Worm (Caenorhabditis elegans): ENCODE data around the gene R08C7.8.

The R08C7.8 gene

ce11 chrIV:4478612-4479011 lies 44.3 kb upstream of the R08C7.8 start:
- TF ChIP-seq lsy-2 (tag; optimal IDR thresholded peaks at IDR 0.05) (no peak), ces-1 (GFP tag; optimal IDR thresholded peaks at IDR 0.05) (no peak), elt-1 (tag; optimal IDR thresholded peaks at IDR 0.05; ENCODE audit: borderline replicate concordance, insufficient read depth) (no peak), blmp-1 (tag; optimal IDR thresholded peaks at IDR 0.05) (no peak), zip-8 (tag; optimal IDR thresholded peaks at IDR 0.05) (no peak), snpc-4 (tag; optimal IDR thresholded peaks at IDR 0.05) (no peak)

ce11 chrIV:4477009-4477471 lies 42.7 kb upstream of the R08C7.8 start, which contains the start of gene M01H9.3:
Gene M01H9.3, minus strand, starts transcription at chrIV:4477059.
- peak; percentile 35 for TF ChIP-seq unc-120 (tag; optimal IDR thresholded peaks at IDR 0.05; ENCODE audit: poor library complexity, severe bottlenecking)
- TF ChIP-seq elt-3 (tag; optimal IDR thresholded peaks at IDR 0.05), result no peak
- TF ChIP-seq blmp-1 (tag; optimal IDR thresholded peaks at IDR 0.05), result no peak
- TF ChIP-seq mep-1 (tag; optimal IDR thresholded peaks at IDR 0.05), result peak; percentile 19

ce11 chrIV:4475362-4476086 lies 41.2 kb upstream of the R08C7.8 start:
- TF ChIP-seq hlh-1 (tag; optimal IDR thresholded peaks at IDR 0.05) (no peak), sem-2 (GFP tag; optimal IDR thresholded peaks at IDR 0.05) (no peak), blmp-1 (tag; optimal IDR thresholded peaks at IDR 0.05) (no peak), unc-62 (GFP tag; optimal IDR thresholded peaks at IDR 0.05) (no peak), ces-1 (GFP tag; optimal IDR thresholded peaks at IDR 0.05) (no peak), unc-120 (tag; optimal IDR thresholded peaks at IDR 0.05; ENCODE audit: poor library complexity, severe bottlenecking) (no peak), elt-3 (tag; optimal IDR thresholded peaks at IDR 0.05) (no peak), zip-8 (tag; optimal IDR thresholded peaks at IDR 0.05) (no peak), M03D4.4 (tag; optimal IDR thresholded peaks at IDR 0.05) (no peak)

ce11 chrIV:4473767-4474166 lies 39.4 kb upstream of the R08C7.8 start:
- TF ChIP-seq lsy-2 (tag; optimal IDR thresholded peaks at IDR 0.05) (no peak), nhr-237 (tag; optimal IDR thresholded peaks at IDR 0.05) (no peak), elt-1 (tag; optimal IDR thresholded peaks at IDR 0.05; ENCODE audit: borderline replicate concordance, insufficient read depth) (no peak), lin-13 (tag; optimal IDR thresholded peaks at IDR 0.05) (no peak), hlh-1 (tag; optimal IDR thresholded peaks at IDR 0.05) (no peak), blmp-1 (tag; optimal IDR thresholded peaks at IDR 0.05) (no peak), nhr-2 (tag; optimal IDR thresholded peaks at IDR 0.05) (no peak), nhr-12 (tag; optimal IDR thresholded peaks at IDR 0.05) (no peak), elt-3 (tag; optimal IDR thresholded peaks at IDR 0.05) (no peak), nhr-28 (tag; optimal IDR thresholded peaks at IDR 0.05) (no peak), mab-5 (tag; optimal IDR thresholded peaks at IDR 0.05) (no peak), nhr-76 (tag; optimal IDR thresholded peaks at IDR 0.05) (no peak), ham-2 (GFP tag; optimal IDR thresholded peaks at IDR 0.05) (no peak), ces-1 (GFP tag; optimal IDR thresholded peaks at IDR 0.05) (no peak), ceh-39 (tag; optimal IDR thresholded peaks at IDR 0.05) (no peak), lin-32 (GFP tag; optimal IDR thresholded peaks at IDR 0.05) (no peak), ceh-43 (GFP tag; optimal IDR thresholded peaks at IDR 0.05) (no peak)

ce11 chrIV:4472418-4473173 lies 38.3 kb upstream of the R08C7.8 start:
- TF ChIP-seq sem-2 (GFP tag; optimal IDR thresholded peaks at IDR 0.05) (no peak), M03D4.4 (tag; optimal IDR thresholded peaks at IDR 0.05) (no peak), drap-1 (GFP tag; optimal IDR thresholded peaks at IDR 0.05) (no peak), ceh-83 (GFP tag; optimal IDR thresholded peaks at IDR 0.05) (no peak), ham-2 (GFP tag; optimal IDR thresholded peaks at IDR 0.05) (no peak), ztf-11 (tag; optimal IDR thresholded peaks at IDR 0.05) (no peak), hlh-1 (tag; optimal IDR thresholded peaks at IDR 0.05) (no peak), bed-3 (GFP tag; optimal IDR thresholded peaks at IDR 0.05) (no peak), snpc-4 (tag; optimal IDR thresholded peaks at IDR 0.05) (no peak), lsy-2 (tag; optimal IDR thresholded peaks at IDR 0.05) (no peak), nhr-28 (tag; optimal IDR thresholded peaks at IDR 0.05) (no peak), lin-32 (GFP tag; optimal IDR thresholded peaks at IDR 0.05) (no peak), elt-3 (tag; optimal IDR thresholded peaks at IDR 0.05) (no peak), ceh-39 (tag; optimal IDR thresholded peaks at IDR 0.05) (no peak), unc-39 (tag; optimal IDR thresholded peaks at IDR 0.05) (no peak), nhr-237 (tag; optimal IDR thresholded peaks at IDR 0.05) (no peak), elt-1 (tag; optimal IDR thresholded peaks at IDR 0.05; ENCODE audit: borderline replicate concordance, insufficient read depth) (no peak), cnd-1 (tag; optimal IDR thresholded peaks at IDR 0.05) (no peak), mep-1 (tag; optimal IDR thresholded peaks at IDR 0.05) (no peak)
